Worm (Caenorhabditis elegans) whole organism, L3 larva: ENCODE data around the gene dhc-4.

Experiments used
- R02D3.7 ChIP-seq: fragments of 150-350 bp; optimal IDR thresholded peaks from 2 replicates; lab custom pipeline; 2014; ENCODE audit warnings: missing biosample characterization, missing genetic modification characterization
- ama-1 ChIP-seq: fragments of 150-350 bp; optimal IDR thresholded peaks from 2 replicates; lab custom pipeline; 2018
- ceh-16 ChIP-seq: sonication (generic microtip); optimal IDR thresholded peaks from 2 replicates; lab custom pipeline; 2017; ENCODE audit warnings: missing biosample characterization, missing genetic modification characterization
- ceh-28 ChIP-seq: fragments of 150-350 bp; optimal IDR thresholded peaks from 2 replicates; lab custom pipeline; 2014; ENCODE audit warnings: missing biosample characterization, missing genetic modification reagents, missing genetic modification characterization
- ceh-9 ChIP-seq: sonication (generic microtip); optimal IDR thresholded peaks from 2 replicates; lab custom pipeline; 2018; ENCODE audit warnings: missing biosample characterization, missing genetic modification characterization
- elt-3 ChIP-seq, 3 experiments: fragments of 150-350 bp in 1 of 3; sonication (generic microtip) in 2 of 3; optimal IDR thresholded peaks; 2 replicates in 2 of 3; 4 replicates in 1 of 3; lab custom pipeline; 2014 to 2017; ENCODE audit warnings: missing biosample characterization in 3 of 3, missing genetic modification characterization in 3 of 3
- jun-1 ChIP-seq: fragments of 150-350 bp; optimal IDR thresholded peaks from 2 replicates; lab custom pipeline; 2014; ENCODE audit warnings: missing biosample characterization, missing genetic modification reagents, missing genetic modification characterization
- lin-39 ChIP-seq: fragments of 150-350 bp; optimal IDR thresholded peaks from 2 replicates; lab custom pipeline; 2018; ENCODE audit warnings: missing biosample characterization, missing genetic modification reagents, missing genetic modification characterization
- mdl-1 ChIP-seq: fragments of 150-350 bp; optimal IDR thresholded peaks from 2 replicates; lab custom pipeline; 2014; ENCODE audit warnings: missing biosample characterization, missing genetic modification characterization
- nhr-237 ChIP-seq: fragments of 150-350 bp; optimal IDR thresholded peaks from 2 replicates; lab custom pipeline; 2014; ENCODE audit warnings: missing biosample characterization, missing genetic modification characterization
- snpc-4 ChIP-seq: fragments of 150-350 bp; optimal IDR thresholded peaks from 2 replicates; lab custom pipeline; 2014; ENCODE audit warnings: missing biosample characterization, missing genetic modification characterization
- zag-1 ChIP-seq: fragments of 150-350 bp; optimal IDR thresholded peaks from 2 replicates; lab custom pipeline; 2014; ENCODE audit warnings: missing biosample characterization, missing genetic modification characterization

DNA sequence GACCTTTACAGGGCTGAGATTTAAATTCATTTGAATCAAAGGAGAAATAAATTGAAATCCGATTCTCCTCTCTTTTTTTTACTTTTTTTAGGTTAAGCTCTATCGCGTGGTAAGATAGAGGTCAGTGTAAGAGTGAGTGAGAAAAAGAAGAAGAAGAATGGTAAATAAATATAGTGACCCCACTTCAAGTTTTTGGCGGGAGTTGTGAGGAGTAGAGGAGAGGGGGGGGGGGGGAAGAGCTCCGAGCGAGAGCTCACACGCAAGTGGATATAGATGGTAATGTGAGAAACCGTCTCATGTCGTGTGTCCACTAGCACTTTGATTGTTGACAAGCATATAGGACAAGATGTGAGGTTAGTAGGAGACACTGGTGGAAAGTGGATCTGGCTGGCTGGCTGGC, 2.7 kb upstream of the dhc-4 start, which contains the start of gene W05B2.2:
- TF ChIP-seq ceh-9 (tag; lab: Kevin White, UChicago), result no peak
- TF ChIP-seq jun-1, result no peak
- no peak for TF ChIP-seq nhr-237 (tag; lab: Kevin White, UChicago)
- no peak for TF ChIP-seq ama-1 (lab: Kevin White, UChicago)
- TF ChIP-seq zag-1, result no peak
- no peak for TF ChIP-seq ceh-28 (tag; lab: Kevin White, UChicago)
- TF ChIP-seq R02D3.7 (tag; lab: Kevin White, UChicago), result no peak
- TF ChIP-seq ceh-16 (tag; lab: Kevin White, UChicago), result no peak
- TF ChIP-seq elt-3 (tag; optimal IDR thresholded peaks at IDR 0.05; lab: Kevin White, UChicago), result no peak
- no peak for TF ChIP-seq lin-39 (tag; lab: Kevin White, UChicago)
- TF ChIP-seq snpc-4 (tag; lab: Kevin White, UChicago), result no peak
- TF ChIP-seq mdl-1, result no peak
